Worm (Caenorhabditis elegans) whole organism, L4/young adult: ENCODE results near the gene B0563.9.

ENCODE experiments used
- W03F9.2 ChIP-seq: fragments of 150-350 bp; optimal IDR thresholded peaks from 2 replicates; lab custom pipeline; 2014; ENCODE audit warnings: missing biosample characterization, missing genetic modification characterization
- dao-5 ChIP-seq: sonication (generic microtip); optimal IDR thresholded peaks from 2 replicates; lab custom pipeline; 2016; ENCODE audit warnings: missing genotype, missing genetic modification characterization, moderate library complexity, missing compliant biosample characterization
- him-1 ChIP-seq: sonication (generic microtip); optimal IDR thresholded peaks from 2 replicates; lab custom pipeline; 2016; ENCODE audit warnings: missing genotype, missing genetic modification reagents, missing genetic modification characterization, missing compliant biosample characterization

- TF ChIP-seq him-1 (tag; lab: Kevin White, UChicago) (no peak), W03F9.2 (tag; lab: Kevin White, UChicago) (no peak), dao-5 (tag; lab: Kevin White, UChicago) (no peak)
Observed at ce11 chrX:9170058-9170457, 1.7 kb downstream of the B0563.9 start.
